Fruit fly (Drosophila melanogaster): ENCODE results near the gene CG3288.

The CG3288 gene

DNA sequence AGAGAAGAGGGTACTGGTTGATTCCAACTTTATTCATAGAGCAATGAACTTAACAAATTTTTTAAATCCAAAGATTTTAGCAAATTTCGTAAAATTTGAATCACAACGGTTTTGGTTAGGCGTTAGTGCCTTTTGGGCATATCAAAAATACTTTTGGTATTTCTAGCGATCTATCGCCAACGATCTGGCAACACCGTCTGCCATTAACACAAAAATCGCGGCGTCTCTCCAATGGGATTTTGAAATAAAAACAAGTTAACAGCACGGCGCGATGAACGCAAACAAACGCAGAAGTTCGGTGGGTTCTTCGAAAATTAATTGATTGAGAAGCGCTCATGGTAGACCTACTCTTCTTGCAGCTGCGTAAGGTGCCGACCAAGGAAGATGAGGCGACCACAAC is 35.8 kb upstream of the CG3288 start, which contains the start of gene Spc105R:
Gene Spc105R (plus strand): TSS at position 203 of the 400 bp plus-strand sequence.
- TF ChIP-seq EcR (GFP tag; optimal IDR thresholded peaks at IDR 0.05) (no peak), Pif1A (GFP tag; optimal IDR thresholded peaks at IDR 0.05) (no peak), rn (GFP tag; IDR thresholded peaks at IDR 0.05) (no peak), CG34367 (tag; optimal IDR thresholded peaks at IDR 0.05) (no peak), CG9948 (tag; optimal IDR thresholded peaks at IDR 0.05) (no peak), CG8301 (tag; optimal IDR thresholded peaks at IDR 0.05) (no peak), Snoo (tag; optimal IDR thresholded peaks at IDR 0.05) (no peak), CG10348 (GFP tag; IDR thresholded peaks at IDR 0.05) (no peak), CG4496 (GFP tag; IDR thresholded peaks at IDR 0.05) (no peak), gl (tag; optimal IDR thresholded peaks at IDR 0.05) (no peak), Ets98B (GFP tag; IDR thresholded peaks at IDR 0.05) (no peak), CG14655 (GFP tag; optimal IDR thresholded peaks at IDR 0.05) (no peak)

DNA sequence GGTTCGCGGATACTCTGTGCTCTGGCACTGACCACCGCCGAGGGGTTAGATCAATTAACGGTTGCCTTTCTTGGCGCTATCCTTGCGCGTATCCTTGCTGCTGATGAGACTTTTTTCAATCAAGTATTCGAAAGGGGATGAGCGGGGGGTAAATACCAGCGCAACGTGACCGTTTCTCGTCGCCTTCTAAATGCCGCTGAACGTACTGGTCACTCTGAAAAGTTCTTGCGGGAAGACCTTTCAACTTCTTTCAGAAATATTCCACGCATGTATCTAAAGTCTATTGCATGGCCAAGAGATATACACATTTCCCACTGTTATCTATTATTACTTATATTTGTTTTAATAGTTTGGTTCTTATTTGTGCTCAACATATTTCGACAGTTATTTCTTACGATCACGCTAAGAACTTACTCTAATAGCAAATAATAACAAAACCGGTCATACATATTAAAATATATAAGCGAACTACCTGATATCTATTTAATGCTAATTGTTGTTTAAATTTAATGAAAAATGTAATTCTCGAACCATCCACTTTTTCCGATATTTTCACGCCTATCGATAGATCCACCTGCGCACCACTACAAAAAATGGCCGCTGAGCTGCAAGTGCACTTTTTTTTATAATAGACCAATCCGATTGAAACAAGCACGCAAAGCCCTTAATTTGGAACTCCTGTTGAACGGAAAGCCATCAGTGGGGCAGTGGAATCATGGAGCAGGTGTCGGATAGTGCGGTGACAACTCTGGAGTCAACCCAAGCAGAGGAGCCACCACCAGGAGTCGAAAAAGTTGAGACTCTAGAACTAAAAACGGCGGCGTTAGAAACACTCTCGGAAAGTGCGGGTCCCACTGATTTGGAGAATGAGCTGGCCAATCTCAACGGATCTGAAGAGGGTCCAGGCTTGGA is 26.6 kb upstream of the CG3288 start, which contains the start of the genes CG3634 and HIPP1:
Gene CG3634 (minus strand): TSS at position 185 of the 912 bp plus-strand sequence.
Gene HIPP1 (plus strand): TSS at position 582 of the 912 bp plus-strand sequence.
- TF ChIP-seq CG4496 (GFP tag; IDR thresholded peaks at IDR 0.05) (0 out of 3 replicates have a peak, but pooled peaks have one; percentile 25), CG15710 (tag; optimal IDR thresholded peaks at IDR 0.05) (no peak), Ets98B (GFP tag; IDR thresholded peaks at IDR 0.05) (no peak), CG10348 (GFP tag; IDR thresholded peaks at IDR 0.05) (no peak), CG17806 (tag; optimal IDR thresholded peaks at IDR 0.05) (no peak), CG32121 (GFP tag; IDR thresholded peaks at IDR 0.05) (no peak)

DNA sequence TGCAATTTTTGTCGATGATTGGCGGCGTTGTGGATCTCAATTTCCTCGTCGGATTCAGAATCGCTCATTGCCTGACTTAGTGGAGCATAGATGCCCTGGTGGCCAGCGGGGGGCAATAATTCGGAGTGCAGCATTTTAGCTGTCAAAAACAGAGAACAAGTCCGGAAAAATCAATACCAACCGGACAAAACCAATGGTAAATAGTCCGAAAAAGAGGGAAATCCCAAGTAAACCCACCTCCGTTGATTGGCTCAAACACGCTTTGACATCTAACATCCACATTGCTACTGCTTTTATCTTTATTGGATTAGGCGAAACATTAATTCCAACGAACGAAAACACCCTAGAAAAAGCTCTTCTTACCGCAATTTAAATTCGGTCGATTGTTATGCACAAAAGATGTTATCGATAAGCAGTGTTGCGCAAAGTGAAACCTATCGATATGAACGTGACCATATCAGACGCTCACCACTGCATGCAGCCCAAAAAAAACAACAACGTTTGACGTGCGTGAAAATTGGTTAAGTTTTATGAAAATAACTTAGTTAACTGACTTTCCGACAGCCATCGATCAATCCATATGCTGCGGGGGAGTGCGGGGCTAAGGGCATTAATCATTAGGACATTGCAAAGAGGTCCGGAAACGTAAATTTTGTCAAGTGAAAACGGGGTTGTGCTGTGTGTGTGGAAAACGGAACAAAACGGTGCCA is 20.2 kb upstream of the CG3288 start, which contains the start of the genes CG3618 and Pka-R1:
Gene CG3618 (minus strand): TSS at position 410 of the 710 bp plus-strand sequence.
Gene Pka-R1 (plus strand): TSS at position 453 of the 710 bp plus-strand sequence.
- no peak for TF ChIP-seq CG14655 (GFP tag; optimal IDR thresholded peaks at IDR 0.05)
- TF ChIP-seq CG10348 (GFP tag; IDR thresholded peaks at IDR 0.05): no peak
- TF ChIP-seq Ets98B (GFP tag; IDR thresholded peaks at IDR 0.05): no peak
- no peak for TF ChIP-seq Pif1B (GFP tag; optimal IDR thresholded peaks at IDR 0.05)
- TF ChIP-seq CG8301 (tag; optimal IDR thresholded peaks at IDR 0.05): no peak
- no peak for TF ChIP-seq CG4496 (GFP tag; IDR thresholded peaks at IDR 0.05)
- TF ChIP-seq CG9948 (tag; optimal IDR thresholded peaks at IDR 0.05): no peak
- TF ChIP-seq CG34367 (tag; optimal IDR thresholded peaks at IDR 0.05): no peak

DNA sequence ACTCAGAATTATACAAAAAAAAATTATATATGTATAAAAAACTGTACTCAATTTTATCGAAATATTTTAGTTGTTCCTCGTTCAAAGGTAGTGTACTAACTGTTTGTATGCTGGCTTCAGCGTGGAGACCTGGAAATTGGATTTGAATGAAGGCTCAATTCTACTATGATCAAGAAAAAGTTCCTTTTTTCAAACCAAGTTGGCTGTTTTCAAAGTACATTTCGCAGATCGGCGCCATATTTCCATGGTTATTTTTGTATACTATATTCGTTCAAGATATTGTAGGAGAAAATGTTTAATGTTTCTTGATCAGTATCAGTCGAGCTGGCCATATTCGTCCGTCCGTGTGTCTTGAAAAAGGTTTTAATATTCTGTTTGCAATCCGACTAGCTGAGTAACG is 18.1 kb upstream of the CG3288 start, which contains the start of gene Mst77F:
Gene Mst77F (minus strand): TSS at position 101 of the 400 bp plus-strand sequence.
- no peak for TF ChIP-seq D1 (tag; optimal IDR thresholded peaks at IDR 0.05)
- TF ChIP-seq CG32121 (GFP tag; IDR thresholded peaks at IDR 0.05): no peak
- no peak for TF ChIP-seq EcR (GFP tag; optimal IDR thresholded peaks at IDR 0.05)
- no peak for TF ChIP-seq CG8159 (tag; optimal IDR thresholded peaks at IDR 0.05)
- no peak for TF ChIP-seq gl (tag; optimal IDR thresholded peaks at IDR 0.05)
- TF ChIP-seq CG12605 (GFP tag; IDR thresholded peaks at IDR 0.05): no peak
- no peak for TF ChIP-seq Snoo (tag; optimal IDR thresholded peaks at IDR 0.05)
- no peak for TF ChIP-seq CG15710 (tag; optimal IDR thresholded peaks at IDR 0.05)
- no peak for TF ChIP-seq rn (GFP tag; IDR thresholded peaks at IDR 0.05)
- no peak for TF ChIP-seq CG9948 (tag; optimal IDR thresholded peaks at IDR 0.05)
- no peak for TF ChIP-seq Ets98B (GFP tag; IDR thresholded peaks at IDR 0.05)
- TF ChIP-seq Pif1A (GFP tag; optimal IDR thresholded peaks at IDR 0.05): no peak
- TF ChIP-seq CG14655 (GFP tag; optimal IDR thresholded peaks at IDR 0.05): no peak
- no peak for TF ChIP-seq fd96Ca (GFP tag; IDR thresholded peaks at IDR 0.05)
- TF ChIP-seq CG13204 (GFP tag; optimal IDR thresholded peaks at IDR 0.05): no peak
- TF ChIP-seq CG10348 (GFP tag; IDR thresholded peaks at IDR 0.05): no peak
- no peak for TF ChIP-seq CG4496 (GFP tag; IDR thresholded peaks at IDR 0.05)

DNA sequence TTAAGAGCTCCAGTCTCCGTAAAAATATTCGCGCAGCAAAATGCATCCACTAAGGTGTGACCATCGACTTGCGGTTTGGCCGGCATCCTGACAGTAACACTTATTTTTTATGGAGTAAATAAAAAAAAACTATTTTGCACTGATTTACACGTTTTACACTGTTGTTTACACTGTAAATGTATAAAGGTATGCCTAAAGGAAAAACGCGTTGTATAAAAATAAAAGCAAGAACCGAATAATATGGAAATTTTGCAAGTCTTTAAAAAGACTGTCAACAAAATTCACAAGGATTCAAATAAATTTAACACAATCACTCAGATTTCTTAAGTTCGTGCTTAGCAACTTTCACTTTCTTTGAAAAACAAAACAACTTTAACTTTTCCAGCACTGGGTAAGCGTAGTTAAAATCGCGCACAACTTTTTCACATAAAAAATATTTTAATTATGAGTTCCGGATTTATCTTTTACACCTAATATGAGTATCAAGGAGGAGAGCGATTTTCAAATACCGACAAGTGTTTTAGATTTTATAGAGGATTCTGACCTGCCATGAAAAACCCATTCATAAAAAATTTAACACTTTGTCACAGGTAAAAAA is 12.7 kb upstream of the CG3288 start:
- TF ChIP-seq Pif1A (GFP tag; optimal IDR thresholded peaks at IDR 0.05) (no peak), Snoo (tag; optimal IDR thresholded peaks at IDR 0.05) (no peak), D1 (tag; optimal IDR thresholded peaks at IDR 0.05) (peak; percentile 36)
